Worm (Caenorhabditis elegans): ENCODE data around the gene F43E12.1.

ce11 chrX:7199831-7200414 lies 22.5 kb downstream of the F43E12.1 start, which contains the start of gene C55B6.1:
- TF ChIP-seq ceh-45 (GFP tag; IDR thresholded peaks at IDR 0.05) (no peak), hlh-6 (tag; optimal IDR thresholded peaks at IDR 0.05) (no peak), elt-4 (tag; optimal IDR thresholded peaks at IDR 0.05) (no peak), zip-5 (tag; optimal IDR thresholded peaks at IDR 0.05) (no peak), tbx-7 (tag; optimal IDR thresholded peaks at IDR 0.05) (no peak), lim-6 (tag; optimal IDR thresholded peaks at IDR 0.05) (no peak), F13H6.1 (tag; optimal IDR thresholded peaks at IDR 0.05) (no peak), C38D4.7 (GFP tag; optimal IDR thresholded peaks at IDR 0.05) (no peak), sox-4 (tag; optimal IDR thresholded peaks at IDR 0.05) (no peak), ceh-31 (tag; optimal IDR thresholded peaks at IDR 0.05) (no peak), ama-1 (optimal IDR thresholded peaks at IDR 0.05) (no peak), nhr-11 (tag; optimal IDR thresholded peaks at IDR 0.05) (no peak), K02D7.2 (tag; optimal IDR thresholded peaks at IDR 0.05) (no peak), tbx-2 (tag; optimal IDR thresholded peaks at IDR 0.05) (no peak)
